Fruit fly (Drosophila melanogaster) whole organism, pupa: ENCODE data around the gene Os-C.
A peak's percentile ranks its signal among the peaks of the same experiment; 100 is the strongest.

Experiments used
- CG10348 ChIP-seq: fragments of 200-800 bp; sonication (Bioruptor generic); IDR thresholded peaks from 2 replicates; pipeline ENCODE4 v1.3.6; 2022; ENCODE audit warnings: missing biosample characterization, missing genetic modification characterization
- CG12605 ChIP-seq: fragments of 200-800 bp; sonication (Bioruptor generic); IDR thresholded peaks from 2 replicates; pipeline ENCODE4 v1.3.6; 2022; ENCODE audit warnings: missing biosample characterization, missing genetic modification characterization
- CG13204 ChIP-seq: fragments of 200-800 bp; sonication (Bioruptor generic); optimal IDR thresholded peaks from 2 replicates; lab custom pipeline; 2018; ENCODE audit warnings: missing biosample characterization, mild to moderate bottlenecking, missing genetic modification characterization, moderate library complexity
- CG14655 ChIP-seq: fragments of 200-800 bp; sonication (Bioruptor generic); optimal IDR thresholded peaks from 3 replicates; lab custom pipeline; 2017; ENCODE audit warnings: mild to moderate bottlenecking, missing biosample characterization, missing genetic modification reagents, missing genetic modification characterization
- CG15710 ChIP-seq: fragments of 200-800 bp; sonication (Bioruptor generic); optimal IDR thresholded peaks from 2 replicates; lab custom pipeline; 2018; ENCODE audit warnings: missing biosample characterization, mild to moderate bottlenecking, missing genetic modification characterization, moderate library complexity
- CG17806 ChIP-seq: fragments of 200-800 bp; sonication (Bioruptor generic); optimal IDR thresholded peaks from 2 replicates; lab custom pipeline; 2018; ENCODE audit warnings: missing biosample characterization, mild to moderate bottlenecking, missing genetic modification characterization, moderate library complexity
- CG32121 ChIP-seq: fragments of 200-800 bp; sonication (Bioruptor generic); IDR thresholded peaks from 2 replicates; pipeline ENCODE4 v1.3.6; 2022; ENCODE audit warnings: missing biosample characterization, missing genetic modification characterization
- CG34367 ChIP-seq: fragments of 200-800 bp; sonication (Bioruptor generic); optimal IDR thresholded peaks from 2 replicates; lab custom pipeline; 2018; ENCODE audit warnings: missing biosample characterization, mild to moderate bottlenecking, missing genetic modification characterization
- CG4496 ChIP-seq: fragments of 200-800 bp; sonication (Bioruptor generic); IDR thresholded peaks from 3 replicates; pipeline ENCODE4 v1.3.6; 2022; ENCODE audit warnings: missing biosample characterization, missing genetic modification characterization
- CG8159 ChIP-seq: fragments of 200-800 bp; sonication (Bioruptor generic); optimal IDR thresholded peaks from 3 replicates; lab custom pipeline; 2018; ENCODE audit warnings: missing biosample characterization, mild to moderate bottlenecking, missing genetic modification characterization, moderate library complexity
- CG8301 ChIP-seq: fragments of 200-800 bp; sonication (Bioruptor generic); optimal IDR thresholded peaks from 2 replicates; lab custom pipeline; 2018; ENCODE audit warnings: missing biosample characterization, mild to moderate bottlenecking, missing genetic modification characterization
- CG9948 ChIP-seq: fragments of 200-800 bp; sonication (Bioruptor generic); optimal IDR thresholded peaks from 2 replicates; lab custom pipeline; 2018; ENCODE audit warnings: missing biosample characterization, mild to moderate bottlenecking, missing genetic modification characterization, moderate library complexity
- D1 ChIP-seq: fragments of 200-800 bp; sonication (Bioruptor generic); optimal IDR thresholded peaks from 2 replicates; lab custom pipeline; 2018; ENCODE audit warnings: missing biosample characterization, mild to moderate bottlenecking, missing genetic modification characterization, moderate library complexity
- EcR ChIP-seq: fragments of 200-800 bp; sonication (Bioruptor generic); optimal IDR thresholded peaks from 3 replicates; lab custom pipeline; 2019; ENCODE audit warnings: missing biosample characterization, missing genetic modification characterization, mild to moderate bottlenecking, moderate library complexity, missing genetic modification reagents
- Ets98B ChIP-seq: fragments of 200-800 bp; sonication (Bioruptor generic); IDR thresholded peaks from 2 replicates; pipeline ENCODE4 v1.3.6; 2022; ENCODE audit warnings: missing biosample characterization, missing genetic modification characterization
- Pif1A ChIP-seq: fragments of 200-800 bp; sonication (Bioruptor generic); optimal IDR thresholded peaks from 3 replicates; lab custom pipeline; 2016; ENCODE audit warnings: missing biosample characterization, missing genetic modification characterization
- Pif1B ChIP-seq: fragments of 200-800 bp; sonication (Bioruptor generic); optimal IDR thresholded peaks from 3 replicates; lab custom pipeline; 2016; ENCODE audit warnings: missing biosample characterization, missing genetic modification characterization
- Snoo ChIP-seq: fragments of 200-800 bp; sonication (Bioruptor generic); optimal IDR thresholded peaks from 3 replicates; lab custom pipeline; 2017; ENCODE audit warnings: missing biosample characterization, mild to moderate bottlenecking, missing genetic modification characterization, inconsistent platforms
- fd96Ca ChIP-seq: fragments of 200-800 bp; sonication (Bioruptor generic); IDR thresholded peaks from 3 replicates; pipeline ENCODE4 v1.3.6; 2022; ENCODE audit warnings: missing biosample characterization, missing genetic modification characterization
- gl ChIP-seq: fragments of 200-800 bp; sonication (Bioruptor generic); optimal IDR thresholded peaks from 2 replicates; lab custom pipeline; 2018; ENCODE audit warnings: missing biosample characterization, mild to moderate bottlenecking, missing genetic modification characterization
- rn ChIP-seq: fragments of 200-800 bp; sonication (Bioruptor generic); IDR thresholded peaks from 2 replicates; pipeline ENCODE4 v1.3.6; 2022; ENCODE audit warnings: missing biosample characterization, missing genetic modification characterization

Os-C gene

DNA sequence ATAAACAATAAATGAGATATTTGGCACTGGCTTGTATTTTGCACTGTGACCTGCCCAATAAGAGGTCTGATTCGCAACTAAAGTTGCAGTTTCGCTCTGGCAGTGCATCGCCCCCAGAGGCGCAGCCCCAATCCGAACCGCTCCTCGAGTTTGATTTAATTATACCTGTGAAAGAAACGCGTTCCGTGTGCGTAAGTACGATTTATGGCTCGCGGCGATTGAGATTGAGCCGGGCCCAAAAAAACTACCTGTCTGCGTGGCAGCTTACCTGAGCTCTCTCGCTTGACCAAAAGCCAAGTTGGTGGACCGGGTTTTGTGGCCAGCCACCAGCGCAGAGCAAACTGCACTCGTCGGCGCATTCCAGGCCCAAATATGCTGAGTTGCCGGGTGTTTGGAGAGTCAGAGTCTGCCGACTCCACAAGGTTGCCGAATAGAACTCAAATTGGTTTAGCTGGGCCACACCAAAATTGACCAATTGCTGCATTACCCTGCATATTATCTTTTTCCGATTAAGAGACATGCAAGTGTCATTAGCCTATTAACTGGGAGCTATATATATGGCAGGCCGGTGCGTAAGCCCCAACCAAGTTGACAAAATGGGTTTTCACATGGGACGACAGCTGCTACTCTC, at the start of gene Os-C, which contains the start of gene CD98hc:
TSS of gene Os-C (plus strand) at position 581 of the 631 bp plus-strand sequence.
TSS of gene CD98hc (minus strand) at position 50 of the 631 bp plus-strand sequence.
- TF ChIP-seq Pif1A (GFP tag; lab: Kevin White, UChicago) (no peak), CG12605 (GFP tag; lab: Robert Waterston, UW) (0 out of 2 replicates have a peak, but pooled peaks have one; percentile 17), CG17806 (no peak), Pif1B (GFP tag; lab: Kevin White, UChicago) (no peak), CG8159 (tag; lab: Kevin White, UChicago) (no peak), CG13204 (GFP tag; lab: Kevin White, UChicago) (no peak), CG32121 (GFP tag; lab: Robert Waterston, UW) (no peak), CG34367 (tag; lab: Kevin White, UChicago) (no peak)

DNA sequence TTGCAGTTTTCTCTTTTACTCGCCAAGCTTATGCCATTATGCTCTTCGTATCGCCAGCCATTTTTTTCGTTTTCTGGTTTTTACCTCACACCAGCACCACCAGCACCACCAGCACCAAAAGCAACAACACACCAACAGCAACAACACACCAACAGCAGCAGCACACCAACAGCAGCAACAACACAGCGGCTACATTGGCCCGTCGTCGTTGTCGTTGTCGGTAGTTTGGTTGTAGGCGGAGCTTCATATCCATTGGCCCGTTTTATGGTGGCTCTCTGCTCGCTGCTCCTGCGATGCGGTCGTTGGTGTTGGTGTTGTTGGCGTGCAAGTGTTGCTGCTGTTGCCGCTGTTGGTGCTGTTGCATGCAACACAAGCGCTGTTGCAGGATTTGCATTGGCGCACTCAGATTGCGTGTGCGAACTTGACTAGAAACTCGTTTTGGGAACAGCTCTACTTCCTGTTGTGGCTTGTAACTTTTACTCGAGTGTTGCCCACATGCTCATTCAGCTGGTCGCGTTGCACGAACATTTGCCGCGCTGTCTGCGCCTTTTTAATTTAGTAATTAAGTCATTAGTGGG, 41.9 kb upstream of the Os-C start:
- no peak for TF ChIP-seq CG15710 (tag; lab: Kevin White, UChicago)
- no peak for TF ChIP-seq rn (GFP tag; lab: Robert Waterston, UW)
- no peak for TF ChIP-seq Ets98B
- TF ChIP-seq CG13204 (GFP tag; lab: Kevin White, UChicago) = peak; percentile 30
- no peak for TF ChIP-seq CG9948 (tag; lab: Kevin White, UChicago)
- no peak for TF ChIP-seq CG17806
- TF ChIP-seq EcR (GFP tag; lab: Kevin White, UChicago) = no peak
- no peak for TF ChIP-seq CG10348

DNA sequence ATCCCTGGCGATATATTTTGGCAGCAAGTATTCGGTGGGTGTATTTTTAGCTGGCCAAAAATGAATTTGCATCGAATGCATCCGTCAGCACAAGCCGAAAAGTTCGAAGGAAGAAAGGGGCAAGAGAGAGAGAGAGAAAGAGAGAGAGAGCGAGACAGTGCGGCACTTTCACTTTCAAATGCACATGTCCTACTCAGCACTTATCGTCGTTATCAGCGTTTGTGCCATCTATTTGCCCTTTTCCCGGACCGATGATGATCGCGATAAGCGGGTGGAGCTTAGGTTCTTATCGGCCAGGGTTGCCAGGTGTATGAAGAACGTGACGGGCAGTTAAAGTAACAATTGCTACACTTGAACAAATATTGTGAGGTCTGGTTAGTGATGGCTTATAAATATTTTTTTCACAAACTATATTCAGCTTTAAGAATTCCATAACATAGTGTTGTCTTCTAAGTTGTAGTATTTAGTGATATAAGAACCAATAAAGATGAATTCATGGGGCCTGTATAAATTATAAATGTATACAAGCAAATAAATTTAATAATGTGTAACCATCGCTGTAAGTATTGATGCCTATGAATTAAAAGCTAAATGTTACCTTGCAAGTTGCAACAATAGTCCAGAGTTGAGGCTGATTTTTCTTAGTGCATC, 33.9 kb upstream of the Os-C start:
- TF ChIP-seq Ets98B (no peak), CG14655 (GFP tag; lab: Kevin White, UChicago) (peak; percentile 39), CG8301 (peak; percentile 5), CG32121 (GFP tag; lab: Robert Waterston, UW) (peak; percentile 26; the same call in 1 of the 2 replicates), CG15710 (tag; lab: Kevin White, UChicago) (peak; percentile 1)
- TF ChIP-seq, all 21 proteins: peak for 4

DNA sequence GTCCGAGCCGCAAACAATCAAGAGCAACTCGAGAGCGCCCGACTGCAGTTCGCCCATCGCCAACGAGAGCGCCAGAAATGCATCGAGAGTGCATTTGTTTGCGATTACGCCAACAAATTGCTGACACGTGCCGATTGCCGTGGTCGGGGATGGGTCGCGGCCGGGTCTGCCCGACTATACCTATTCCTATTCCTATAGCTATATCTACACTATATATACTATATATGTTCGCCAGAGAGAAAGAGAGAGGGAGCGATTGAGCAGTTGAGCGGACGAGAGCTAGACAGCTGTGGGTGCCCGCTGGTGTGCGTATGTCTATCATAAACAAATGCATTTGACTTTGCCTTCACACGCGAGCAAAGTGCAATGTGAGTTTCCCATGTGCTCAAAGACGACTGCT, 31.4 kb upstream of the Os-C start:
- no peak for TF ChIP-seq CG10348
- peak; percentile 31; the same call in 1 of the 2 replicates for TF ChIP-seq Ets98B
- peak; percentile 34 for TF ChIP-seq CG14655 (GFP tag; lab: Kevin White, UChicago)
- no peak for TF ChIP-seq EcR (GFP tag; lab: Kevin White, UChicago)
- peak; percentile 68 for TF ChIP-seq CG32121 (GFP tag; lab: Robert Waterston, UW)
- no peak for TF ChIP-seq CG8159 (tag; lab: Kevin White, UChicago)
- no peak for TF ChIP-seq D1 (tag; lab: Kevin White, UChicago)
- TF ChIP-seq gl = no peak
- TF ChIP-seq CG12605 (GFP tag; lab: Robert Waterston, UW) = peak; percentile 32; the same call in 1 of the 2 replicates
- TF ChIP-seq CG9948 (tag; lab: Kevin White, UChicago) = no peak
- peak; percentile 37; the same call in 1 of the 3 replicates for TF ChIP-seq CG4496 (GFP tag; lab: Robert Waterston, UW)
- TF ChIP-seq CG8301 = peak; percentile 15

DNA sequence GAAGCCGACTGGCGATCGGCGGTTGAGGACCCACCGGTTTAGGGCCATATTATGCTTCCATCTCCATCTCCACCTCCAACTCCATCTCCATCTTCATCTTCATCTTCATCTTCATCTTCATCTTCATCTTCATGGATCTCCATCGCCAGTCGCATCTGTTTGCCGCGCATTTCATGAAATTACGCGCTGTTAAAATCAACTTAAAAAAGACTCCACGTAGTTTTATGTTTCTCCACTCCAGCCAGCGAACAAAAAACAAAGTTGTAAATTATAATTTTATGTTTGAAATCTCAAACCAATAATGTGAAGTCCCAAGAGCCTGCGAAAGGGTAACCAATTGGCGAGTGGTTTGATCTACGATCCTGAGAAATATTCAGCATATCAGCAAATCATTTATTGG, 28.6 kb upstream of the Os-C start:
- no peak for TF ChIP-seq CG10348
- TF ChIP-seq Ets98B = no peak
- TF ChIP-seq Snoo (tag; lab: Kevin White, UChicago) = no peak
- no peak for TF ChIP-seq CG34367 (tag; lab: Kevin White, UChicago)
- no peak for TF ChIP-seq CG8159 (tag; lab: Kevin White, UChicago)
- no peak for TF ChIP-seq CG8301

DNA sequence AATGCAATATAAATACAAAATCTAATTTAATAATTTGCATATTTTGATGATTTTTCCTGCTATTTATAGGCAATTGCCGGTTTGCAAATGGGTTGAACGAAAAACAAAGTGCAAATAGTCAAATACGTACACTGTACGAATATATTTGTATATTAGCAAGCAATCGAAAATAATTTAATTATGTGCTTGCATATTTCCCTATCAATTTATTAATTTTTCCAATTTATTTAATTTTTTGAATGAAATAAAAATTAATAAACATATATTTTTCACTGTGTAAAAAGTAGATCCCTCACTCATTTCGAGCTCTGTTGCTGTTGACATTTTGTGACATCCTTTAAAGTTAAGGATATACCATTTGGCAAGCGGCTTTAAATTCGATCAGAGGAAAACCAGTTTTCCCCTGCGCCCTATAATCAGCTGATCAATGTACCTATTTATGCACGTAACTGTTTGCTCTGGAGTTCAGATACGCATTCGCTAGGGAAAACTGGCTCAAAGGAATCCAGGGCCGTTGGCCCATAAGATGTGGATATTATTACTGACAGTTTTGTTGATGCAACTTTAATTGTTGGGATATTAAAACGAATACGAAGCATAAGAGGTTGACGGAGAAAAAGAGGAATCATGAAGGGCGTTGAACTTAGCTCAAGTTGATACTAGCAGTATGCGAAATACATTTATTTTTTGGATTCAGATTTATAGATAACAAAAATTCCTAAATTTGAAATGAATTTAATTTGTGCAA, 25.5 kb upstream of the Os-C start:
- 0 out of 3 replicates have a peak, but pooled peaks have one; percentile 44 for TF ChIP-seq CG4496 (GFP tag; lab: Robert Waterston, UW)
- TF ChIP-seq CG32121 (GFP tag; lab: Robert Waterston, UW) = no peak
- peak; percentile 32 for TF ChIP-seq D1 (tag; lab: Kevin White, UChicago)
- no peak for TF ChIP-seq gl
- peak; percentile 62 for TF ChIP-seq CG9948 (tag; lab: Kevin White, UChicago)
- peak; percentile 22 for TF ChIP-seq CG34367 (tag; lab: Kevin White, UChicago)
- TF ChIP-seq CG17806 = peak; percentile 68
- TF ChIP-seq CG8301 = peak; percentile 16
- TF ChIP-seq Snoo (tag; lab: Kevin White, UChicago) = no peak
- no peak for TF ChIP-seq Ets98B
- no peak for TF ChIP-seq fd96Ca
- no peak for TF ChIP-seq rn (GFP tag; lab: Robert Waterston, UW)
- TF ChIP-seq CG14655 (GFP tag; lab: Kevin White, UChicago) = peak; percentile 60
- no peak for TF ChIP-seq CG10348
- no peak for TF ChIP-seq CG12605 (GFP tag; lab: Robert Waterston, UW)
- TF ChIP-seq EcR (GFP tag; lab: Kevin White, UChicago) = peak; percentile 96
- peak; percentile 75 for TF ChIP-seq CG8159 (tag; lab: Kevin White, UChicago)
- no peak for TF ChIP-seq CG13204 (GFP tag; lab: Kevin White, UChicago)
- peak; percentile 54 for TF ChIP-seq CG15710 (tag; lab: Kevin White, UChicago)
- no peak for TF ChIP-seq Pif1B (GFP tag; lab: Kevin White, UChicago)
- TF ChIP-seq Pif1A (GFP tag; lab: Kevin White, UChicago) = peak; percentile 23
